Fruit fly (Drosophila melanogaster) whole organism, prepupa: ENCODE results near the gene CG42495.

Source experiments
- CG10631 ChIP-seq: fragments of 200-800 bp; sonication (Bioruptor generic); optimal IDR thresholded peaks from 2 replicates; lab custom pipeline; 2016; ENCODE audit warnings: missing biosample characterization, missing genetic modification characterization
- CG10669 ChIP-seq: fragments of 200-800 bp; sonication (Bioruptor generic); optimal IDR thresholded peaks from 3 replicates; lab custom pipeline; 2018; ENCODE audit warnings: missing biosample characterization, mild to moderate bottlenecking, missing genetic modification characterization, moderate library complexity
- CG11294 ChIP-seq: fragments of 200-800 bp; sonication (Bioruptor generic); IDR thresholded peaks from 2 replicates; pipeline ENCODE4 v1.3.6; 2022; ENCODE audit warnings: missing biosample characterization, missing genetic modification characterization
- CG11762 ChIP-seq: fragments of 200-800 bp; sonication (Bioruptor generic); optimal IDR thresholded peaks from 3 replicates; lab custom pipeline; 2016; ENCODE audit warnings: missing biosample characterization, missing genetic modification characterization; ENCODE audit not compliant: insufficient read depth
- CG11902 ChIP-seq: fragments of 200-800 bp; sonication (Bioruptor generic); optimal IDR thresholded peaks from 3 replicates; lab custom pipeline; 2016; ENCODE audit warnings: missing biosample characterization, missing genetic modification characterization
- CG15336 ChIP-seq: fragments of 200-800 bp; sonication (Bioruptor generic); IDR thresholded peaks from 2 replicates; pipeline ENCODE4 v1.3.6; 2022; ENCODE audit warnings: missing biosample characterization, missing genetic modification characterization
- CG1621 ChIP-seq: fragments of 200-800 bp; sonication (Bioruptor generic); optimal IDR thresholded peaks from 3 replicates; lab custom pipeline; 2018; ENCODE audit warnings: missing biosample characterization, mild to moderate bottlenecking, missing genetic modification characterization
- CG16779 ChIP-seq: fragments of 200-800 bp; sonication (Bioruptor generic); optimal IDR thresholded peaks from 3 replicates; lab custom pipeline; 2017; ENCODE audit warnings: missing biosample characterization, mild to moderate bottlenecking, missing genetic modification characterization
- CG3032 ChIP-seq: fragments of 200-800 bp; optimal IDR thresholded peaks from 2 replicates; lab custom pipeline; 2019; ENCODE audit warnings: missing biosample characterization, mild to moderate bottlenecking, missing genetic modification characterization, moderate library complexity
- CG31627 ChIP-seq: fragments of 200-800 bp; sonication (Bioruptor generic); optimal IDR thresholded peaks from 3 replicates; lab custom pipeline; 2016; ENCODE audit warnings: missing biosample characterization, missing genetic modification characterization
- CG32006 ChIP-seq: fragments of 200-800 bp; sonication (Bioruptor generic); optimal IDR thresholded peaks from 3 replicates; lab custom pipeline; 2017; ENCODE audit warnings: missing biosample characterization, mild to moderate bottlenecking, missing genetic modification characterization
- CG34406 ChIP-seq: fragments of 200-800 bp; sonication (Bioruptor generic); optimal IDR thresholded peaks from 3 replicates; lab custom pipeline; 2016; ENCODE audit warnings: missing biosample characterization, missing genetic modification characterization
- CG3919 ChIP-seq: fragments of 200-800 bp; sonication (Bioruptor generic); optimal IDR thresholded peaks from 3 replicates; lab custom pipeline; 2016; ENCODE audit warnings: missing biosample characterization, missing genetic modification characterization
- CG6163 ChIP-seq: fragments of 200-800 bp; sonication (Bioruptor generic); IDR thresholded peaks from 3 replicates; pipeline ENCODE4 v1.3.6; 2022; ENCODE audit warnings: missing biosample characterization, missing genetic modification characterization
- CG6276 ChIP-seq: fragments of 200-800 bp; sonication (Bioruptor generic); optimal IDR thresholded peaks from 2 replicates; lab custom pipeline; 2017; ENCODE audit warnings: missing biosample characterization, mild to moderate bottlenecking, missing genetic modification characterization
- CG6792 ChIP-seq: fragments of 200-800 bp; sonication (Bioruptor generic); optimal IDR thresholded peaks from 3 replicates; lab custom pipeline; 2016; ENCODE audit warnings: missing biosample characterization, missing genetic modification characterization
- CG6854 ChIP-seq: fragments of 200-800 bp; sonication (Bioruptor generic); optimal IDR thresholded peaks from 2 replicates; lab custom pipeline; 2017; ENCODE audit warnings: missing biosample characterization, mild to moderate bottlenecking, missing genetic modification characterization
- CG8119 ChIP-seq: fragments of 200-800 bp; sonication (Bioruptor generic); IDR thresholded peaks from 3 replicates; pipeline ENCODE4 v1.3.6; 2022; ENCODE audit warnings: missing biosample characterization, missing genetic modification characterization
- CG8319 ChIP-seq: fragments of 200-800 bp; sonication (Bioruptor generic); optimal IDR thresholded peaks from 3 replicates; lab custom pipeline; 2016; ENCODE audit warnings: missing biosample characterization, missing genetic modification characterization
- CG8632 ChIP-seq: fragments of 200-800 bp; sonication (Bioruptor generic); optimal IDR thresholded peaks from 3 replicates; lab custom pipeline; 2016; ENCODE audit warnings: missing biosample characterization, missing genetic modification characterization
- CG9139 ChIP-seq: fragments of 200-800 bp; sonication (Bioruptor generic); optimal IDR thresholded peaks from 3 replicates; lab custom pipeline; 2017; ENCODE audit warnings: missing biosample characterization, mild to moderate bottlenecking, missing genetic modification characterization
- Eip75B ChIP-seq: fragments of 200-800 bp; sonication (Bioruptor generic); optimal IDR thresholded peaks from 3 replicates; lab custom pipeline; 2016; ENCODE audit warnings: missing biosample characterization, missing genetic modification characterization
- Eip78C ChIP-seq: fragments of 200-800 bp; sonication (Bioruptor generic); peaks from one replicate; lab custom pipeline; 2016; ENCODE audit warnings: missing biosample characterization, missing genetic modification characterization
- Ets21C ChIP-seq: fragments of 200-800 bp; sonication (Bioruptor generic); optimal IDR thresholded peaks from 3 replicates; lab custom pipeline; 2016; ENCODE audit warnings: missing biosample characterization, missing genetic modification characterization
- Ets96B ChIP-seq: fragments of 200-800 bp; optimal IDR thresholded peaks from 2 replicates; lab custom pipeline; 2019; ENCODE audit warnings: missing biosample characterization, mild to moderate bottlenecking, missing genetic modification characterization, moderate library complexity
- Gug ChIP-seq: fragments of 200-800 bp; sonication (Bioruptor generic); IDR thresholded peaks from 2 replicates; pipeline ENCODE4 v1.3.6; 2022; ENCODE audit warnings: missing biosample characterization, missing genetic modification characterization
- Hr38 ChIP-seq: sonication (Bioruptor generic); optimal IDR thresholded peaks from 2 replicates; lab custom pipeline; 2016; ENCODE audit warnings: missing biosample characterization, missing genetic modification characterization
- Hr39 ChIP-seq: fragments of 200-800 bp; sonication (Bioruptor generic); optimal IDR thresholded peaks from 2 replicates; lab custom pipeline; 2016; ENCODE audit warnings: missing biosample characterization, missing genetic modification characterization
- Lpt ChIP-seq: fragments of 200-800 bp; sonication (Bioruptor generic); optimal IDR thresholded peaks from 3 replicates; lab custom pipeline; 2016; ENCODE audit warnings: missing biosample characterization, missing genetic modification characterization
- Met ChIP-seq: fragments of 200-800 bp; sonication (Bioruptor generic); optimal IDR thresholded peaks from 3 replicates; lab custom pipeline; 2016; ENCODE audit warnings: missing biosample characterization, missing genetic modification characterization
- OdsH ChIP-seq: fragments of 200-800 bp; sonication (Bioruptor generic); optimal IDR thresholded peaks from 3 replicates; lab custom pipeline; 2016; ENCODE audit warnings: missing biosample characterization, missing genetic modification characterization
- Smox ChIP-seq: fragments of 200-800 bp; sonication (Bioruptor generic); optimal IDR thresholded peaks from 3 replicates; lab custom pipeline; 2016; ENCODE audit warnings: missing biosample characterization, missing genetic modification characterization
- Sox14 ChIP-seq: fragments of 200-800 bp; sonication (Bioruptor generic); optimal IDR thresholded peaks from 3 replicates; lab custom pipeline; 2016; ENCODE audit warnings: missing biosample characterization, missing genetic modification characterization
- Sox15 ChIP-seq: fragments of 200-800 bp; sonication (Bioruptor generic); optimal IDR thresholded peaks from 3 replicates; lab custom pipeline; 2016; ENCODE audit warnings: missing biosample characterization, missing genetic modification characterization
- acj6 ChIP-seq: fragments of 200-800 bp; sonication (Bioruptor generic); optimal IDR thresholded peaks from 3 replicates; lab custom pipeline; 2016; ENCODE audit warnings: missing biosample characterization, missing genetic modification characterization
- cyc ChIP-seq: fragments of 200-800 bp; sonication (Bioruptor generic); optimal IDR thresholded peaks from 3 replicates; lab custom pipeline; 2016; ENCODE audit warnings: missing biosample characterization, missing genetic modification characterization
- dac ChIP-seq: fragments of 200-800 bp; sonication (Bioruptor generic); optimal IDR thresholded peaks from 2 replicates; lab custom pipeline; 2017; ENCODE audit warnings: missing biosample characterization, mild to moderate bottlenecking, missing genetic modification characterization
- dsx ChIP-seq: fragments of 200-800 bp; optimal IDR thresholded peaks from 3 replicates; lab custom pipeline; 2019; ENCODE audit warnings: missing biosample characterization, mild to moderate bottlenecking, missing genetic modification characterization, moderate library complexity; ENCODE audit not compliant: poor library complexity, severe bottlenecking
- eg ChIP-seq: fragments of 200-800 bp; sonication (Bioruptor generic); IDR thresholded peaks from 3 replicates; pipeline ENCODE4 v1.3.6; 2022; ENCODE audit warnings: missing biosample characterization, missing genetic modification characterization
- esn ChIP-seq: fragments of 200-800 bp; sonication (Bioruptor generic); optimal IDR thresholded peaks from 2 replicates; lab custom pipeline; 2016; ENCODE audit warnings: missing biosample characterization, mild to moderate bottlenecking, missing genetic modification characterization, moderate library complexity
- fd59A ChIP-seq: fragments of 200-800 bp; sonication (Bioruptor generic); optimal IDR thresholded peaks from 2 replicates; lab custom pipeline; 2017; ENCODE audit warnings: missing biosample characterization, mild to moderate bottlenecking, missing genetic modification characterization, missing genetic modification reagents
- fd85E ChIP-seq: fragments of 200-800 bp; sonication (Bioruptor generic); optimal IDR thresholded peaks from 3 replicates; lab custom pipeline; 2016; ENCODE audit warnings: missing biosample characterization, missing genetic modification characterization
- lz ChIP-seq: fragments of 200-800 bp; sonication (Bioruptor generic); optimal IDR thresholded peaks from 3 replicates; lab custom pipeline; 2016; ENCODE audit warnings: missing biosample characterization, missing genetic modification characterization
- spab ChIP-seq: fragments of 200-800 bp; sonication (Bioruptor generic); optimal IDR thresholded peaks from 2 replicates; lab custom pipeline; 2017; ENCODE audit warnings: missing biosample characterization, mild to moderate bottlenecking, missing genetic modification characterization, missing genetic modification reagents
- ss ChIP-seq, 2 experiments: fragments of 200-800 bp; sonication (Bioruptor generic); optimal IDR thresholded peaks; 2 replicates in 1 of 2; 3 replicates in 1 of 2; lab custom pipeline; 2017 to 2018; ENCODE audit warnings: mild to moderate bottlenecking in 2 of 2, missing biosample characterization in 2 of 2, missing genetic modification characterization in 2 of 2, moderate library complexity in 1 of 2
- svp ChIP-seq: fragments of 200-800 bp; sonication (Bioruptor generic); peaks from one replicate; lab custom pipeline; 2016; ENCODE audit warnings: missing biosample characterization, missing genetic modification characterization
- topi ChIP-seq: fragments of 200-800 bp; sonication (Bioruptor generic); optimal IDR thresholded peaks from 3 replicates; lab custom pipeline; 2016; ENCODE audit warnings: missing biosample characterization, missing genetic modification characterization

Gene CG42495

DNA sequence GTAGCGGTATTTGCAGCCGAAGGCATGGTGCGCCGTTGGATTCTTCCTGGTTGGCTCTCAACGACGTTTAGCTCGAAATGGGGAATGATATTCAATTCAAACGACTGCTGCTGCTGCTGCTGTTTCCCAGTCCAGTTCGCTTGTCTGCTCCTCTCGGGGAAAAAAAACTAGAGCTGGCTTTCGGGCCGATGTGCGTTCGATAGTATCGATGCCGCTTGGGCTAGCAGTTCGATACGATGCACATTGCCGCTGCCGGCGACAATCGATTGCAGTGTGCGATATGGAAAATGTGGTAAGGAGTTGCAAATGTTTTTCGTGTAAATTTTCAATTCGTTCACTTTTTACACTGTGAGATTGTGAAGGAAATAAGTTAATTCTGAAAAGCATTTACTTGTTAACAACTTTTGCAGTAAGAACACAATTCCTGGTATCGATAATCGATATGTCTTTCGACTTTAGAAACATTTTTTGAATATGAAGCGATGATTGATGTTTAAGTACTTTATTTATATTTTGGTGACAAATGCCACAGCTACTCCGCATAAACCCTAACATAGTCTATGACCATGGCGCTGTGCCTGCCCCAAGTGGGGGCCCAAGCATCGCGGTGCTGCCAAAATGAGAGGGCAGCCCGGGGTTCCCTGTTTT is 5.9 kb downstream of the CG42495 start, which contains the start of gene Capr:
TSS of gene Capr (minus strand) at position 339 of the 648 bp plus-strand sequence.
- TF ChIP-seq Lpt, result no peak
- peak; percentile 40 for TF ChIP-seq cyc (GFP tag; lab: Kevin White, UChicago)
- no peak for TF ChIP-seq spab (GFP tag; lab: Kevin White, UChicago)
- TF ChIP-seq Hr39 (GFP tag; lab: Kevin White, UChicago), result peak; percentile 19
- peak; percentile 37 for TF ChIP-seq Met
- peak; percentile 64 for TF ChIP-seq esn
- TF ChIP-seq CG6854 (GFP tag; lab: Kevin White, UChicago), result peak; percentile 23
- TF ChIP-seq CG9139 (GFP tag; lab: Kevin White, UChicago), result no peak
- TF ChIP-seq Sox15 (GFP tag; lab: Kevin White, UChicago), result no peak
- TF ChIP-seq CG11294, result no peak
- TF ChIP-seq CG15336 (GFP tag; lab: Robert Waterston, UW), result no peak
- TF ChIP-seq CG3919 (GFP tag; lab: Kevin White, UChicago), result peak; percentile 67
- TF ChIP-seq CG6163, result peak; percentile 43; the same call in 2 of the 3 replicates
- TF ChIP-seq Eip75B (GFP tag; lab: Kevin White, UChicago), result no peak
- peak; percentile 45 for TF ChIP-seq topi (GFP tag; lab: Kevin White, UChicago)
- TF ChIP-seq OdsH (GFP tag; lab: Kevin White, UChicago), result peak; percentile 20
- no peak for TF ChIP-seq CG8119
- peak; percentile 45 for TF ChIP-seq CG31627 (GFP tag; lab: Kevin White, UChicago)
- TF ChIP-seq lz (GFP tag; lab: Kevin White, UChicago), result peak; percentile 50
- no peak for TF ChIP-seq CG34406 (GFP tag; lab: Kevin White, UChicago)
- peak; percentile 29 for TF ChIP-seq CG3032
- peak; percentile 44 for TF ChIP-seq Sox14 (GFP tag; lab: Kevin White, UChicago)
- TF ChIP-seq Ets21C (GFP tag; lab: Kevin White, UChicago), result peak; percentile 34
- no peak for TF ChIP-seq CG10631
- no peak for TF ChIP-seq dac (GFP tag; lab: Kevin White, UChicago)
- peak in 1 of 2 experiments; percentile 14 for TF ChIP-seq ss (GFP tag; optimal IDR thresholded peaks at IDR 0.05; lab: Kevin White, UChicago)
- TF ChIP-seq CG16779 (tag; lab: Kevin White, UChicago), result no peak
- no peak for TF ChIP-seq CG6276 (GFP tag; lab: Kevin White, UChicago)
- TF ChIP-seq CG8319 (GFP tag; lab: Kevin White, UChicago), result no peak
- TF ChIP-seq Eip78C, result peak; percentile 51
- TF ChIP-seq acj6 (GFP tag; lab: Kevin White, UChicago), result no peak
- TF ChIP-seq dsx, result peak; percentile 5
- peak; percentile 61 for TF ChIP-seq svp
- no peak for TF ChIP-seq fd85E
- TF ChIP-seq CG8632, result no peak

DNA sequence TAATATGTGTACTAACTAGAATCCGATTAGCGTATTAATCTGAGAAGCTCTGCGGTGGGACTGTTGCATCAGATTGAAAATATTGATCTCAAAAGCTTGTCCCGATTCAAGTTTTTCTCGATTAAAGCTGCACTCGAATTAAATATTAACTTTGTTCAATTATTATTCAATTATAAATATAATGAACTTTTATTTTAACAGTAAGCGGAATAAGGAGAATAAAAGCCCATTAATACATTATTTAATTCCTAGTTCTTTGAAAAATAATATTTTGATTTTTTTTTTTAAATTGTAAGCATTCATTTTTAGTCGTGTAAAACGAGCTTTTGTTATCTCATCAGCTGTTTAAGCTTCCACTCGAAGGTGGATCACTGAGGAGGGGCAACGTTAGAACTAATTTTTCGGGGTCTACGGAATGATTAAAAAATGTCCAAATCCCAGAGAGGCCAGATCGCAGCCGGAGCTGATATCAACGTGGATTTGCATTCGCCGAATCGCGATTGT is 8.3 kb downstream of the CG42495 start, which contains the start of the genes GNBP2 and GNBP1:
TSS of gene GNBP2 (minus strand) at position 51 of the 504 bp plus-strand sequence.
TSS of gene GNBP1 (plus strand) at position 438 of the 504 bp plus-strand sequence.
- TF ChIP-seq Hr39 (GFP tag; lab: Kevin White, UChicago) (peak; percentile 50), topi (GFP tag; lab: Kevin White, UChicago) (peak; percentile 88), eg (GFP tag; lab: Robert Waterston, UW) (peak; percentile 97), Hr38 (GFP tag; lab: Kevin White, UChicago) (no peak), CG8632 (peak; percentile 91), Gug (GFP tag; lab: Robert Waterston, UW) (peak; percentile 92), spab (GFP tag; lab: Kevin White, UChicago) (peak; percentile 72), CG32006 (GFP tag; lab: Kevin White, UChicago) (peak; percentile 90), CG11902 (peak; percentile 67), Ets21C (GFP tag; lab: Kevin White, UChicago) (peak; percentile 51), Smox (GFP tag; lab: Kevin White, UChicago) (peak; percentile 82), CG3032 (peak; percentile 86), Lpt (peak; percentile 83), CG6792 (GFP tag; lab: Kevin White, UChicago) (peak; percentile 88), esn (peak; percentile 92), Ets96B (tag; lab: Kevin White, UChicago) (peak; percentile 83), CG3919 (GFP tag; lab: Kevin White, UChicago) (peak; percentile 93), Sox14 (GFP tag; lab: Kevin White, UChicago) (peak; percentile 70), CG16779 (tag; lab: Kevin White, UChicago) (no peak), acj6 (GFP tag; lab: Kevin White, UChicago) (peak; percentile 85), svp (peak; percentile 90), CG1621 (peak; percentile 32), fd59A (GFP tag; lab: Kevin White, UChicago) (peak; percentile 51), dac (GFP tag; lab: Kevin White, UChicago) (no peak), CG6163 (peak; percentile 90; the same call in 2 of the 3 replicates), CG11762 (peak; percentile 84), cyc (GFP tag; lab: Kevin White, UChicago) (peak; percentile 85), CG10669 (peak; percentile 84), dsx (peak; percentile 71), CG31627 (GFP tag; lab: Kevin White, UChicago) (peak; percentile 68), lz (GFP tag; lab: Kevin White, UChicago) (peak; percentile 79)
